Worm (Caenorhabditis elegans) whole organism, late embryonic: ENCODE measurements around the gene sms-2.

Source experiments
- C08G9.2 ChIP-seq: sonication (generic microtip); optimal IDR thresholded peaks from 2 replicates; lab custom pipeline; 2016; ENCODE audit warnings: mild to moderate bottlenecking, missing genetic modification characterization, moderate library complexity, missing compliant biosample characterization
- F13H6.1 ChIP-seq: sonication (generic microtip); optimal IDR thresholded peaks from 2 replicates; lab custom pipeline; 2016; ENCODE audit warnings: missing genetic modification characterization, missing compliant biosample characterization
- K09A11.1 ChIP-seq: sonication (generic microtip); optimal IDR thresholded peaks from 2 replicates; lab custom pipeline; 2017; ENCODE audit warnings: antibody characterized with exemption, mild to moderate bottlenecking, missing genetic modification characterization, missing compliant biosample characterization; ENCODE audit not compliant: insufficient read depth
- T23F11.4 ChIP-seq: fragments of 200-800 bp; sonication (Bioruptor generic); optimal IDR thresholded peaks from 2 replicates; lab custom pipeline; 2018; ENCODE audit warnings: mild to moderate bottlenecking, missing genetic modification characterization, missing compliant biosample characterization
- ama-1 ChIP-seq: fragments of 150-350 bp; optimal IDR thresholded peaks from 2 replicates; lab custom pipeline; 2014
- ceh-14 ChIP-seq: sonication (generic microtip); optimal IDR thresholded peaks from 2 replicates; lab custom pipeline; 2016; ENCODE audit warnings: missing genotype, missing genetic modification characterization, missing compliant biosample characterization
- ceh-18 ChIP-seq: sonication (generic microtip); optimal IDR thresholded peaks from 2 replicates; lab custom pipeline; 2016; ENCODE audit warnings: missing genetic modification characterization, missing compliant biosample characterization
- ceh-19 ChIP-seq: fragments of 200-800 bp; sonication (Bioruptor generic); optimal IDR thresholded peaks from 2 replicates; lab custom pipeline; 2018; ENCODE audit warnings: mild to moderate bottlenecking, missing genetic modification characterization, missing compliant biosample characterization
- ceh-2 ChIP-seq: sonication (generic microtip); optimal IDR thresholded peaks from 2 replicates; lab custom pipeline; 2016; ENCODE audit warnings: missing genotype, missing genetic modification characterization, missing compliant biosample characterization
- ceh-22 ChIP-seq: sonication (generic microtip); optimal IDR thresholded peaks from 2 replicates; lab custom pipeline; 2017; ENCODE audit warnings: missing biosample characterization, missing genetic modification characterization
- ceh-24 ChIP-seq: sonication (generic microtip); optimal IDR thresholded peaks from 2 replicates; lab custom pipeline; 2016; ENCODE audit warnings: mild to moderate bottlenecking, missing genetic modification characterization, missing compliant biosample characterization
- ceh-30 ChIP-seq: fragments of 150-350 bp; optimal IDR thresholded peaks from 2 replicates; lab custom pipeline; 2014; ENCODE audit warnings: missing biosample characterization, missing genetic modification characterization
- ceh-31 ChIP-seq: sonication (generic microtip); optimal IDR thresholded peaks from 2 replicates; lab custom pipeline; 2016; ENCODE audit warnings: missing genetic modification characterization, missing compliant biosample characterization
- ceh-34 ChIP-seq: sonication (generic microtip); optimal IDR thresholded peaks from 2 replicates; lab custom pipeline; 2016; ENCODE audit warnings: mild to moderate bottlenecking, missing genetic modification characterization, missing compliant biosample characterization
- ceh-6 ChIP-seq: fragments of 200-800 bp; sonication (Bioruptor generic); optimal IDR thresholded peaks from 2 replicates; lab custom pipeline; 2018; ENCODE audit warnings: mild to moderate bottlenecking, missing genetic modification characterization, missing compliant biosample characterization
- che-1 ChIP-seq: sonication (generic microtip); optimal IDR thresholded peaks from 2 replicates; lab custom pipeline; 2016; ENCODE audit warnings: mild to moderate bottlenecking, missing genetic modification characterization, missing compliant biosample characterization
- dmd-4 ChIP-seq: sonication (generic microtip); optimal IDR thresholded peaks from 2 replicates; lab custom pipeline; 2016; ENCODE audit warnings: borderline replicate concordance, missing genetic modification characterization, missing compliant biosample characterization
- elt-4 ChIP-seq: sonication (generic microtip); optimal IDR thresholded peaks from 2 replicates; lab custom pipeline; 2016; ENCODE audit warnings: missing genetic modification characterization, missing compliant biosample characterization
- ets-4 ChIP-seq: sonication (generic microtip); optimal IDR thresholded peaks from 2 replicates; lab custom pipeline; 2016; ENCODE audit warnings: missing genetic modification characterization, missing compliant biosample characterization
- eyg-1 ChIP-seq: sonication (generic microtip); optimal IDR thresholded peaks from 2 replicates; lab custom pipeline; 2016; ENCODE audit warnings: missing genotype, missing genetic modification characterization, missing compliant biosample characterization
- fax-1 ChIP-seq: sonication (generic microtip); optimal IDR thresholded peaks from 2 replicates; lab custom pipeline; 2016; ENCODE audit warnings: missing genotype, missing genetic modification characterization, missing compliant biosample characterization
- fkh-10 ChIP-seq: fragments of 150-350 bp; optimal IDR thresholded peaks from 2 replicates; lab custom pipeline; 2014; ENCODE audit warnings: missing biosample characterization, missing genetic modification reagents, missing genetic modification characterization
- fkh-6 ChIP-seq: sonication (generic microtip); optimal IDR thresholded peaks from 2 replicates; lab custom pipeline; 2016; ENCODE audit warnings: missing genetic modification characterization, missing compliant biosample characterization
- gmeb-2 ChIP-seq: sonication (generic microtip); optimal IDR thresholded peaks from 2 replicates; lab custom pipeline; 2016; ENCODE audit warnings: missing genetic modification characterization, inconsistent platforms, missing compliant biosample characterization
- hlh-15 ChIP-seq: sonication (generic microtip); optimal IDR thresholded peaks from 2 replicates; lab custom pipeline; 2016; ENCODE audit warnings: missing genetic modification characterization, missing compliant biosample characterization
- hlh-6 ChIP-seq: sonication (generic microtip); optimal IDR thresholded peaks from 2 replicates; lab custom pipeline; 2016; ENCODE audit warnings: missing genotype, missing genetic modification characterization, missing compliant biosample characterization
- hlh-8 ChIP-seq: sonication (generic microtip); optimal IDR thresholded peaks from 2 replicates; lab custom pipeline; 2016; ENCODE audit warnings: missing genotype, missing genetic modification characterization, missing compliant biosample characterization
- lim-6 ChIP-seq: sonication (generic microtip); optimal IDR thresholded peaks from 2 replicates; lab custom pipeline; 2016; ENCODE audit warnings: missing genetic modification characterization, missing compliant biosample characterization
- madf-2 ChIP-seq: sonication (generic microtip); optimal IDR thresholded peaks from 2 replicates; lab custom pipeline; 2017; ENCODE audit warnings: missing genetic modification characterization, missing compliant biosample characterization
- mec-3 ChIP-seq: sonication (generic microtip); optimal IDR thresholded peaks from 2 replicates; lab custom pipeline; 2016; ENCODE audit warnings: borderline replicate concordance, missing genetic modification characterization, missing compliant biosample characterization
- nfya-1 ChIP-seq: sonication (generic microtip); optimal IDR thresholded peaks from 2 replicates; lab custom pipeline; 2017; ENCODE audit warnings: missing genetic modification characterization, mild to moderate bottlenecking, missing compliant biosample characterization, antibody characterized with exemption, moderate library complexity
- nhr-232 ChIP-seq: sonication (generic microtip); optimal IDR thresholded peaks from 2 replicates; lab custom pipeline; 2016; ENCODE audit warnings: missing genetic modification characterization, missing compliant biosample characterization
- pag-3 ChIP-seq: sonication (generic microtip); optimal IDR thresholded peaks from 2 replicates; lab custom pipeline; 2016; ENCODE audit warnings: missing compliant biosample characterization, missing genetic modification characterization, borderline replicate concordance
- pax-1 ChIP-seq: fragments of 150-350 bp; optimal IDR thresholded peaks from 2 replicates; lab custom pipeline; 2014; ENCODE audit warnings: missing biosample characterization, missing genetic modification characterization
- pha-2 ChIP-seq: sonication (generic microtip); optimal IDR thresholded peaks from 2 replicates; lab custom pipeline; 2017; ENCODE audit warnings: mild to moderate bottlenecking, missing genetic modification characterization, missing compliant biosample characterization
- pha-4 ChIP-seq: fragments of 150-350 bp; optimal IDR thresholded peaks from 2 replicates; lab custom pipeline; 2018; ENCODE audit warnings: missing biosample characterization, missing genetic modification reagents, missing genetic modification characterization
- pqm-1 ChIP-seq: sonication (generic microtip); optimal IDR thresholded peaks from 2 replicates; lab custom pipeline; 2016; ENCODE audit warnings: missing genetic modification characterization, missing compliant biosample characterization
- pros-1 ChIP-seq: fragments of 150-350 bp; optimal IDR thresholded peaks from 2 replicates; lab custom pipeline; 2014; ENCODE audit warnings: missing biosample characterization, missing genetic modification reagents, missing genetic modification characterization
- sdc-2 ChIP-seq: sonication (generic microtip); optimal IDR thresholded peaks from 2 replicates; lab custom pipeline; 2016; ENCODE audit warnings: missing genotype, missing genetic modification characterization, missing compliant biosample characterization
- sox-2 ChIP-seq: fragments of 200-800 bp; sonication (Bioruptor generic); IDR thresholded peaks from 2 replicates; pipeline ENCODE4 v1.3.6; 2022; ENCODE audit warnings: missing genetic modification reagents, missing genetic modification characterization, missing compliant biosample characterization
- tbx-2 ChIP-seq: sonication (generic microtip); optimal IDR thresholded peaks from 2 replicates; lab custom pipeline; 2016; ENCODE audit warnings: missing genetic modification characterization, missing compliant biosample characterization
- tbx-7 ChIP-seq: sonication (generic microtip); optimal IDR thresholded peaks from 2 replicates; lab custom pipeline; 2016; ENCODE audit warnings: missing genotype, missing genetic modification characterization, missing compliant biosample characterization
- unc-3 ChIP-seq, 2 experiments: fragments of 200-800 bp in 1 of 2; sonication (Bioruptor generic) in 1 of 2; sonication (generic microtip) in 1 of 2; conservative IDR thresholded peaks in 1 of 2; optimal IDR thresholded peaks in 1 of 2; 2 replicates each; pipeline versions ENCODE4 v1.3.6 to Lab custom; 2016 to 2022; ENCODE audit warnings: missing compliant biosample characterization in 2 of 2, missing genetic modification characterization in 2 of 2, missing genetic modification reagents in 1 of 2
- unc-86 ChIP-seq: sonication (generic microtip); optimal IDR thresholded peaks from 2 replicates; lab custom pipeline; 2016; ENCODE audit warnings: missing genetic modification characterization, missing compliant biosample characterization
- zip-5 ChIP-seq: sonication (generic microtip); optimal IDR thresholded peaks from 2 replicates; lab custom pipeline; 2016; ENCODE audit warnings: missing genetic modification characterization, missing compliant biosample characterization

sms-2 gene

ce11 chrX:948783-949182 lies at the start of gene sms-2:
sms-2 (minus strand) TSS chrX:948883.
- TF ChIP-seq ceh-2 (tag; lab: Kevin White, UChicago) (no peak), ceh-6 (GFP tag; lab: Kevin White, UChicago) (no peak), pha-2 (tag; lab: Kevin White, UChicago) (no peak), madf-2 (no peak), fkh-6 (tag; lab: Kevin White, UChicago) (no peak), che-1 (tag; lab: Kevin White, UChicago) (no peak), ceh-30 (tag; lab: Kevin White, UChicago) (no peak), ceh-22 (tag; lab: Kevin White, UChicago) (no peak), ceh-19 (GFP tag; lab: Kevin White, UChicago) (no peak), pqm-1 (no peak), ceh-34 (tag; lab: Kevin White, UChicago) (no peak), lim-6 (tag; lab: Kevin White, UChicago) (no peak), pha-4 (tag; lab: Kevin White, UChicago) (no peak), mec-3 (tag; lab: Kevin White, UChicago) (no peak), ama-1 (lab: Kevin White, UChicago) (no peak), elt-4 (tag; lab: Kevin White, UChicago) (no peak), gmeb-2 (tag; lab: Kevin White, UChicago) (no peak)

- TF ChIP-seq hlh-6 (no peak), nhr-232 (tag; lab: Kevin White, UChicago) (no peak), madf-2 (no peak), fkh-10 (GFP tag; lab: Kevin White, UChicago) (no peak), ceh-34 (tag; lab: Kevin White, UChicago) (no peak), ceh-24 (tag; lab: Kevin White, UChicago) (no peak), ceh-14 (tag; lab: Kevin White, UChicago) (no peak), sdc-2 (tag; lab: Kevin White, UChicago) (no peak), ceh-19 (GFP tag; lab: Kevin White, UChicago) (no peak), T23F11.4 (GFP tag; lab: Kevin White, UChicago) (no peak), ceh-22 (tag; lab: Kevin White, UChicago) (no peak), hlh-15 (tag; lab: Kevin White, UChicago) (no peak), pha-2 (tag; lab: Kevin White, UChicago) (no peak), pqm-1 (no peak), K09A11.1 (tag; lab: Kevin White, UChicago) (no peak), sox-2 (GFP tag; lab: Robert Waterston, UW) (no peak)
Observed at ce11 chrX:994678-995077, 46.0 kb upstream of the sms-2 start.

ce11 chrX:992650-993403 lies 44.1 kb upstream of the sms-2 start:
- peak; percentile 60 for TF ChIP-seq nfya-1
- no peak for TF ChIP-seq eyg-1 (tag; lab: Kevin White, UChicago)
- TF ChIP-seq unc-3 (GFP tag; conservative IDR thresholded peaks at IDR 0.05; lab: Robert Waterston, UW): no peak
- peak; percentile 44 for TF ChIP-seq unc-3 (tag; optimal IDR thresholded peaks at IDR 0.05; lab: Kevin White, UChicago)
- TF ChIP-seq tbx-2 (tag; lab: Kevin White, UChicago): peak; percentile 81
- peak; percentile 71 for TF ChIP-seq sdc-2 (tag; lab: Kevin White, UChicago)
- TF ChIP-seq fkh-6 (tag; lab: Kevin White, UChicago): peak; percentile 37
- TF ChIP-seq ceh-31 (tag; lab: Kevin White, UChicago): peak; percentile 88
- TF ChIP-seq ceh-19 (GFP tag; lab: Kevin White, UChicago): peak; percentile 50
- TF ChIP-seq fax-1 (tag; lab: Kevin White, UChicago): no peak
- peak; percentile 44 for TF ChIP-seq dmd-4 (tag; lab: Kevin White, UChicago)
- TF ChIP-seq pax-1: no peak
- TF ChIP-seq ceh-14 (tag; lab: Kevin White, UChicago): peak; percentile 76
- peak; percentile 57 for TF ChIP-seq mec-3 (tag; lab: Kevin White, UChicago)
- TF ChIP-seq ceh-34 (tag; lab: Kevin White, UChicago): peak; percentile 82
- TF ChIP-seq tbx-7 (tag; lab: Kevin White, UChicago): peak; percentile 39
- TF ChIP-seq ceh-18 (tag; lab: Kevin White, UChicago): peak; percentile 90
- TF ChIP-seq pha-4 (tag; lab: Kevin White, UChicago): no peak
- TF ChIP-seq pag-3 (tag; lab: Kevin White, UChicago): no peak
- TF ChIP-seq K09A11.1 (tag; lab: Kevin White, UChicago): peak; percentile 48
- TF ChIP-seq hlh-15 (tag; lab: Kevin White, UChicago): no peak
- TF ChIP-seq lim-6 (tag; lab: Kevin White, UChicago): peak; percentile 34
- TF ChIP-seq pros-1: peak; percentile 81
- TF ChIP-seq F13H6.1 (tag; lab: Kevin White, UChicago): peak; percentile 60
- TF ChIP-seq zip-5: no peak
- TF ChIP-seq hlh-8: peak; percentile 31
- TF ChIP-seq ets-4 (tag; lab: Kevin White, UChicago): no peak
- peak; percentile 31 for TF ChIP-seq unc-86 (tag; lab: Kevin White, UChicago)
- TF ChIP-seq C08G9.2 (tag; lab: Kevin White, UChicago): peak; percentile 55
- no peak for TF ChIP-seq gmeb-2 (tag; lab: Kevin White, UChicago)
